Fruit fly (Drosophila melanogaster) whole organism, embryonic: ENCODE results near the gene Pcif1.

Experiments
- Ada2b ChIP-seq: fragments of 200-800 bp; sonication (Bioruptor generic); IDR thresholded peaks from 2 replicates; pipeline ENCODE4 v1.3.6; 2022; ENCODE audit warnings: missing biosample characterization, missing genetic modification characterization
- B-H2 ChIP-seq: fragments of 200-800 bp; sonication (Bioruptor generic); optimal IDR thresholded peaks from 2 replicates; lab custom pipeline; 2018; ENCODE audit warnings: missing biosample characterization, mild to moderate bottlenecking, missing genetic modification characterization
- Bteb2 ChIP-seq: fragments of 200-800 bp; sonication (Bioruptor generic); optimal IDR thresholded peaks from 2 replicates; lab custom pipeline; 2016; ENCODE audit warnings: missing biosample characterization, missing genetic modification characterization
- CG10267 ChIP-seq: fragments of 200-800 bp; sonication (Bioruptor generic); optimal IDR thresholded peaks from 2 replicates; lab custom pipeline; 2018; ENCODE audit warnings: missing biosample characterization, mild to moderate bottlenecking, missing genetic modification characterization, moderate library complexity
- CG10366 ChIP-seq: fragments of 200-800 bp; sonication (Bioruptor generic); IDR thresholded peaks from 2 replicates; pipeline ENCODE4 v1.3.6; 2022; ENCODE audit warnings: missing biosample characterization, missing genetic modification characterization
- CG10565 ChIP-seq: fragments of 200-800 bp; sonication (Bioruptor generic); optimal IDR thresholded peaks from 3 replicates; lab custom pipeline; 2016; ENCODE audit warnings: missing biosample characterization, mild to moderate bottlenecking, missing genetic modification characterization
- CG10959 ChIP-seq: fragments of 200-800 bp; sonication (Bioruptor generic); IDR thresholded peaks from 2 replicates; pipeline ENCODE4 v1.3.6; 2022; ENCODE audit warnings: missing biosample characterization, missing genetic modification characterization
- CG10979 ChIP-seq: fragments of 200-800 bp; sonication (Bioruptor generic); optimal IDR thresholded peaks from 2 replicates; lab custom pipeline; 2018; ENCODE audit warnings: missing biosample characterization, mild to moderate bottlenecking, missing genetic modification characterization, moderate library complexity
- CG11456 ChIP-seq: fragments of 200-800 bp; sonication (Bioruptor generic); IDR thresholded peaks from 3 replicates; pipeline ENCODE4 v1.3.6; 2022; ENCODE audit warnings: missing biosample characterization, missing genetic modification characterization
- CG12391 ChIP-seq: fragments of 200-800 bp; sonication (Bioruptor generic); optimal IDR thresholded peaks from 3 replicates; lab custom pipeline; 2018; ENCODE audit warnings: missing biosample characterization, mild to moderate bottlenecking, missing genetic modification characterization, moderate library complexity
- CG12744 ChIP-seq: fragments of 200-800 bp; sonication (Bioruptor generic); optimal IDR thresholded peaks from 2 replicates; lab custom pipeline; 2016; ENCODE audit warnings: missing biosample characterization, missing genetic modification characterization
- CG14710 ChIP-seq: fragments of 200-800 bp; sonication (Bioruptor generic); optimal IDR thresholded peaks from 3 replicates; lab custom pipeline; 2019; ENCODE audit warnings: missing biosample characterization, mild to moderate bottlenecking, missing genetic modification characterization, moderate library complexity
- CG15479 ChIP-seq: fragments of 200-800 bp; sonication (Bioruptor generic); optimal IDR thresholded peaks from 3 replicates; lab custom pipeline; 2019; ENCODE audit warnings: missing biosample characterization, mild to moderate bottlenecking, missing genetic modification characterization, moderate library complexity
- CG15601 ChIP-seq: fragments of 200-800 bp; sonication (Bioruptor generic); optimal IDR thresholded peaks from 3 replicates; lab custom pipeline; 2019; ENCODE audit warnings: missing biosample characterization, mild to moderate bottlenecking, missing genetic modification characterization, moderate library complexity
- CG1602 ChIP-seq: fragments of 200-800 bp; sonication (Bioruptor generic); optimal IDR thresholded peaks from 3 replicates; lab custom pipeline; 2016; ENCODE audit warnings: missing biosample characterization, missing genetic modification characterization
- CG16815 ChIP-seq: fragments of 200-800 bp; sonication (Bioruptor generic); optimal IDR thresholded peaks from 3 replicates; lab custom pipeline; 2017; ENCODE audit warnings: missing biosample characterization, mild to moderate bottlenecking, missing genetic modification characterization
- CG17186 ChIP-seq: fragments of 200-800 bp; sonication (Bioruptor generic); optimal IDR thresholded peaks from 3 replicates; lab custom pipeline; 2017; ENCODE audit warnings: missing biosample characterization, missing genetic modification reagents, missing genetic modification characterization
- CG17912 ChIP-seq: fragments of 200-800 bp; sonication (Bioruptor generic); optimal IDR thresholded peaks from 2 replicates; lab custom pipeline; 2018; ENCODE audit warnings: missing biosample characterization, mild to moderate bottlenecking, missing genetic modification characterization
- CG18262 ChIP-seq: fragments of 200-800 bp; optimal IDR thresholded peaks from 3 replicates; lab custom pipeline; 2019; ENCODE audit warnings: missing biosample characterization, mild to moderate bottlenecking, missing genetic modification characterization, moderate library complexity
- CG2129 ChIP-seq: fragments of 200-800 bp; sonication (Bioruptor generic); IDR thresholded peaks from 2 replicates; pipeline ENCODE4 v1.3.6; 2022; ENCODE audit warnings: missing biosample characterization, missing genetic modification characterization; ENCODE audit not compliant: partially characterized antibody
- CG2712 ChIP-seq: fragments of 200-800 bp; optimal IDR thresholded peaks from 3 replicates; lab custom pipeline; 2019; ENCODE audit warnings: missing biosample characterization, mild to moderate bottlenecking, missing genetic modification characterization, moderate library complexity
- CG30403 ChIP-seq: fragments of 200-800 bp; sonication (Bioruptor generic); optimal IDR thresholded peaks from 3 replicates; lab custom pipeline; 2016; ENCODE audit warnings: missing biosample characterization, missing genetic modification characterization
- CG3163 ChIP-seq: fragments of 200-800 bp; sonication (Bioruptor generic); optimal IDR thresholded peaks from 3 replicates; lab custom pipeline; 2016; ENCODE audit warnings: missing biosample characterization, missing genetic modification characterization
- CG33213 ChIP-seq: fragments of 200-800 bp; sonication (Bioruptor generic); optimal IDR thresholded peaks from 3 replicates; lab custom pipeline; 2016; ENCODE audit warnings: missing biosample characterization, missing genetic modification characterization
- CG6254 ChIP-seq: fragments of 200-800 bp; sonication (Bioruptor generic); optimal IDR thresholded peaks from 3 replicates; lab custom pipeline; 2017; ENCODE audit warnings: mild to moderate bottlenecking, missing biosample characterization, missing genetic modification reagents, missing genetic modification characterization
- CG7928 ChIP-seq: fragments of 200-800 bp; sonication (Bioruptor generic); optimal IDR thresholded peaks from 2 replicates; lab custom pipeline; 2017; ENCODE audit warnings: missing biosample characterization, mild to moderate bottlenecking, missing genetic modification characterization
- CrebB ChIP-seq: fragments of 200-800 bp; sonication (Bioruptor generic); optimal IDR thresholded peaks from 3 replicates; lab custom pipeline; 2018; ENCODE audit warnings: missing biosample characterization, mild to moderate bottlenecking, missing genetic modification characterization
- Dip2 ChIP-seq: fragments of 200-800 bp; sonication (Bioruptor generic); IDR thresholded peaks from 2 replicates; pipeline ENCODE4 v1.3.6; 2022; ENCODE audit warnings: missing biosample characterization, missing genetic modification characterization
- Dp ChIP-seq: fragments of 200-800 bp; sonication (Bioruptor generic); optimal IDR thresholded peaks from 2 replicates; lab custom pipeline; 2018; ENCODE audit warnings: missing biosample characterization, mild to moderate bottlenecking, missing genetic modification characterization, moderate library complexity
- E2f1 ChIP-seq: fragments of 200-800 bp; sonication (Bioruptor generic); IDR thresholded peaks from 2 replicates; pipeline ENCODE4 v1.3.6; 2022; ENCODE audit warnings: missing biosample characterization, missing genetic modification characterization
- H2.0 ChIP-seq: fragments of 200-800 bp; sonication (Bioruptor generic); IDR thresholded peaks from 2 replicates; pipeline ENCODE4 v1.3.6; 2022; ENCODE audit warnings: missing biosample characterization, missing genetic modification characterization
- HLH3B ChIP-seq: fragments of 200-800 bp; sonication (Bioruptor generic); IDR thresholded peaks from 2 replicates; pipeline ENCODE4 v1.3.6; 2022; ENCODE audit warnings: missing biosample characterization, missing genetic modification characterization
- Lim3 ChIP-seq: fragments of 200-800 bp; sonication (Bioruptor generic); IDR thresholded peaks from 2 replicates; pipeline ENCODE4 v1.3.6; 2022; ENCODE audit warnings: missing biosample characterization, missing genetic modification characterization
- MESR4 ChIP-seq: fragments of 200-800 bp; sonication (Bioruptor generic); optimal IDR thresholded peaks from 2 replicates; lab custom pipeline; 2018; ENCODE audit warnings: missing biosample characterization, mild to moderate bottlenecking, missing genetic modification characterization, moderate library complexity
- MTF-1 ChIP-seq: fragments of 200-800 bp; sonication (Bioruptor generic); optimal IDR thresholded peaks from 2 replicates; lab custom pipeline; 2018; ENCODE audit warnings: missing biosample characterization, mild to moderate bottlenecking, missing genetic modification characterization, borderline replicate concordance
- Mrtf ChIP-seq: fragments of 200-800 bp; sonication (Bioruptor generic); IDR thresholded peaks from 3 replicates; pipeline ENCODE4 v1.3.6; 2022; ENCODE audit warnings: missing biosample characterization, missing genetic modification characterization
- al ChIP-seq: fragments of 200-800 bp; sonication (Bioruptor generic); IDR thresholded peaks from 2 replicates; pipeline ENCODE4 v1.3.6; 2022; ENCODE audit warnings: missing biosample characterization, missing genetic modification characterization
- amos ChIP-seq: fragments of 200-800 bp; sonication (Bioruptor generic); IDR thresholded peaks from 2 replicates; pipeline ENCODE4 v1.3.6; 2022; ENCODE audit warnings: missing biosample characterization, missing genetic modification characterization; ENCODE audit not compliant: partially characterized antibody
- bcd ChIP-seq: fragments of 200-800 bp; sonication (Bioruptor generic); optimal IDR thresholded peaks from 2 replicates; lab custom pipeline; 2017; ENCODE audit warnings: missing biosample characterization, mild to moderate bottlenecking, missing genetic modification characterization
- ci ChIP-seq: fragments of 200-800 bp; sonication (Bioruptor generic); IDR thresholded peaks from 3 replicates; pipeline ENCODE4 v1.3.6; 2022; ENCODE audit warnings: missing biosample characterization, missing genetic modification characterization
- dmrt11E ChIP-seq: fragments of 200-800 bp; sonication (Bioruptor generic); optimal IDR thresholded peaks from 3 replicates; lab custom pipeline; 2018; ENCODE audit warnings: missing biosample characterization, mild to moderate bottlenecking, missing genetic modification characterization, moderate library complexity
- h ChIP-seq: fragments of >200 bp; optimal IDR thresholded peaks from 2 replicates; lab custom pipeline; 2017
- kay ChIP-seq: fragments of 200-800 bp; sonication (Bioruptor generic); optimal IDR thresholded peaks from 2 replicates; lab custom pipeline; 2016; ENCODE audit warnings: missing biosample characterization, missing genetic modification characterization
- luna ChIP-seq: fragments of 200-800 bp; sonication (Bioruptor generic); optimal IDR thresholded peaks from 2 replicates; lab custom pipeline; 2016; ENCODE audit warnings: missing biosample characterization, missing genetic modification characterization
- otp ChIP-seq: fragments of 200-800 bp; sonication (Bioruptor generic); IDR thresholded peaks from 3 replicates; pipeline ENCODE4, ENCODE4 v1.3.6; 2022; ENCODE audit warnings: missing biosample characterization, missing genetic modification characterization
- sisA ChIP-seq: fragments of 200-800 bp; sonication (Bioruptor generic); IDR thresholded peaks from 2 replicates; pipeline ENCODE4 v1.3.6; 2022; ENCODE audit warnings: missing biosample characterization, missing genetic modification characterization
- sqz ChIP-seq: fragments of 200-800 bp; sonication (Bioruptor generic); optimal IDR thresholded peaks from 3 replicates; lab custom pipeline; 2018; ENCODE audit warnings: missing biosample characterization, mild to moderate bottlenecking, missing genetic modification characterization
- sr ChIP-seq: fragments of 200-800 bp; sonication (Bioruptor generic); IDR thresholded peaks from 3 replicates; pipeline ENCODE4 v1.3.6; 2022; ENCODE audit warnings: missing biosample characterization, missing genetic modification characterization
- sug ChIP-seq: fragments of 200-800 bp; optimal IDR thresholded peaks from 2 replicates; lab custom pipeline; 2019; ENCODE audit warnings: missing biosample characterization, mild to moderate bottlenecking, missing genetic modification characterization, moderate library complexity
- vnd ChIP-seq: fragments of 200-800 bp; sonication (Bioruptor generic); IDR thresholded peaks from 3 replicates; pipeline ENCODE4 v1.3.6; 2022; ENCODE audit warnings: missing biosample characterization, missing genetic modification characterization; ENCODE audit not compliant: partially characterized antibody
- wdn ChIP-seq: fragments of 200-800 bp; sonication (Bioruptor generic); IDR thresholded peaks from 2 replicates; pipeline ENCODE4 v1.3.6; 2022; ENCODE audit warnings: missing biosample characterization, missing genetic modification characterization

The Pcif1 gene

DNA sequence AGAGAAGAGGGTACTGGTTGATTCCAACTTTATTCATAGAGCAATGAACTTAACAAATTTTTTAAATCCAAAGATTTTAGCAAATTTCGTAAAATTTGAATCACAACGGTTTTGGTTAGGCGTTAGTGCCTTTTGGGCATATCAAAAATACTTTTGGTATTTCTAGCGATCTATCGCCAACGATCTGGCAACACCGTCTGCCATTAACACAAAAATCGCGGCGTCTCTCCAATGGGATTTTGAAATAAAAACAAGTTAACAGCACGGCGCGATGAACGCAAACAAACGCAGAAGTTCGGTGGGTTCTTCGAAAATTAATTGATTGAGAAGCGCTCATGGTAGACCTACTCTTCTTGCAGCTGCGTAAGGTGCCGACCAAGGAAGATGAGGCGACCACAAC lies 14.2 kb upstream of the Pcif1 start, which contains the start of gene Spc105R (continued):
- TF ChIP-seq sr, result no peak
- no peak for TF ChIP-seq bcd
- TF ChIP-seq CG33213 (GFP tag; lab: Kevin White, UChicago), result peak; percentile 73
- TF ChIP-seq CG10267 (tag; lab: Kevin White, UChicago), result peak; percentile 37
- TF ChIP-seq amos (GFP tag; lab: Robert Waterston, UW), result peak; percentile 31; the same call in 1 of the 2 replicates
- no peak for TF ChIP-seq dmrt11E (tag; lab: Kevin White, UChicago)
- no peak for TF ChIP-seq CG17912
- peak; percentile 52 for TF ChIP-seq CG14710 (tag; lab: Kevin White, UChicago)
- TF ChIP-seq MESR4 (GFP tag; lab: Kevin White, UChicago), result peak; percentile 41
- TF ChIP-seq H2.0 (GFP tag; lab: Robert Waterston, UW), result no peak
- TF ChIP-seq B-H2 (GFP tag; lab: Kevin White, UChicago), result no peak
- TF ChIP-seq CG11456 (GFP tag; lab: Robert Waterston, UW), result no peak
- TF ChIP-seq Lim3 (GFP tag; lab: Robert Waterston, UW), result no peak
- no peak for TF ChIP-seq CG10979 (tag; lab: Kevin White, UChicago)
- no peak for TF ChIP-seq otp (GFP tag; lab: Robert Waterston, UW)
- TF ChIP-seq kay (GFP tag; lab: Kevin White, UChicago), result no peak
- TF ChIP-seq HLH3B (GFP tag; lab: Robert Waterston, UW), result no peak
- TF ChIP-seq CG30403 (GFP tag; lab: Kevin White, UChicago), result no peak
- no peak for TF ChIP-seq sisA (GFP tag; lab: Robert Waterston, UW)
- TF ChIP-seq CG17186 (GFP tag; lab: Kevin White, UChicago), result peak; percentile 9
- TF ChIP-seq CG10565 (GFP tag; lab: Kevin White, UChicago), result no peak
- no peak for TF ChIP-seq CG2129 (GFP tag; lab: Robert Waterston, UW)
- no peak for TF ChIP-seq Mrtf (GFP tag; lab: Robert Waterston, UW)
- peak; percentile 86 for TF ChIP-seq Dp
- no peak for TF ChIP-seq CG15601 (tag; lab: Kevin White, UChicago)
- no peak for TF ChIP-seq Dip2

DNA sequence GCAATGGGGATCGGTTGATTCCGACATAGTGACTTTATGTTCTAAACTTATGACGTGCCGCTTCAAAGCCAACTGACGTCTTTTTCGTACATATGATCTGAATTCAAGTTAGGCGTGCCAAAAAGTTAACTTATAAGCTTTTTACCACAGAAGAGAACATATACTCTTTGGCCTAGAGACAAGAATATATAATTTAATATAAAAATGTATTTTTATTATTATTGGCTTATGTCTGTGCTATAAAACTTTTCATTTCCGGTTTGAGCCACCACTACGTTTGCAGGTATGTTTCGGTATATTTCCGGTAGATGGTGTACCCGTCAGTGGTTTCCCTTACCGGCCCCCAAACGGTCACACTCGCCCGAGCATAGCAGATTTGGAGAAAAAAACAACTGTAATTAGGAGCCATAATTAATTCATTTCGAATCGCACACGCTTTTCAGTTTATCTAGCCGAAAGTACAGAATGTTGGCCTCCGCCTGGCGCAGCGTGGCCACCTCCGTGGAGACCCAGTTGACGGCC lies 12.4 kb upstream of the Pcif1 start, which contains the start of the genes CG3698 and tzn:
CG3698 (minus strand) TSS at position 51 of the 522 bp plus-strand sequence.
tzn (plus strand) TSS at position 321 of the 522 bp plus-strand sequence.
- no peak for TF ChIP-seq h
- peak; percentile 99 for TF ChIP-seq ci (GFP tag; lab: Robert Waterston, UW)
- peak; percentile 90 for TF ChIP-seq CrebB (tag; lab: Kevin White, UChicago)
- no peak for TF ChIP-seq CG6254
- peak; percentile 87 for TF ChIP-seq sug (tag; lab: Kevin White, UChicago)
- no peak for TF ChIP-seq vnd (GFP tag; lab: Robert Waterston, UW)
- TF ChIP-seq MESR4 (GFP tag; lab: Kevin White, UChicago), result peak; percentile 64
- peak; percentile 82 for TF ChIP-seq Ada2b (GFP tag; lab: Robert Waterston, UW)
- peak; percentile 87 for TF ChIP-seq al (GFP tag; lab: Robert Waterston, UW)
- TF ChIP-seq luna (GFP tag; lab: Kevin White, UChicago), result peak; percentile 43
- TF ChIP-seq CG12744, result peak; percentile 70
- TF ChIP-seq E2f1, result peak; percentile 92
- TF ChIP-seq CG18262 (tag; lab: Kevin White, UChicago), result peak; percentile 84
- peak; percentile 88 for TF ChIP-seq CG10959 (GFP tag; lab: Robert Waterston, UW)
- peak; percentile 98 for TF ChIP-seq MTF-1 (GFP tag; lab: Kevin White, UChicago)
- TF ChIP-seq sqz, result no peak
- TF ChIP-seq CG7928, result peak; percentile 76
- peak; percentile 82 for TF ChIP-seq Bteb2 (GFP tag; lab: Kevin White, UChicago)
- peak; percentile 91 for TF ChIP-seq CG2712 (tag; lab: Kevin White, UChicago)
- peak; percentile 82 for TF ChIP-seq CG1602 (GFP tag; lab: Kevin White, UChicago)
- TF ChIP-seq CG16815, result peak; percentile 87
- peak; percentile 87 for TF ChIP-seq wdn (GFP tag; lab: Robert Waterston, UW)
- peak; percentile 94 for TF ChIP-seq CG10366 (GFP tag; lab: Robert Waterston, UW)
- TF ChIP-seq CG15479 (GFP tag; lab: Kevin White, UChicago), result peak; percentile 12
- TF ChIP-seq CG3163 (GFP tag; lab: Kevin White, UChicago), result peak; percentile 58
- TF ChIP-seq CG12391 (tag; lab: Kevin White, UChicago), result peak; percentile 93
